Worm (Caenorhabditis elegans): ENCODE data around the gene F16H6.3.

DNA sequence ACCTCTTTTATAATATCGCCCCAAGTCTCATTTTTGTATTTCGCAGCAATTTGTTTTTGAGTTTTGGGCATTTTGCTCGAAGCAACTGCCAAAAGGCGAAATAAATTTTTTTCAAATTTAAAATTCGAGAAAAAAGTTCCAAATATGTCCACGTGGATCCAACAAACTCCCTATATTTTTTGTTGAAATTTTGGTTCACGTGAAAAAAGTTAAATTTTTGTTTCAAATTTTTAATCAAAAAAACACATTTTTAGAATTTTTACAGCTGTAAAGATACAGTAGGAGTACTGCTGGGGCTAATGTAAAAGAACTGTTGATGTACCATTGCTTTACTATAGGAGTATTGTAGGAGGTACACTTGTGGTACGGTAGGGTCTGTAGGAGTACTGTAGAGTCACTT is 27.9 kb upstream of the F16H6.3 start, which contains the start of gene C14A6.6:
- no peak for TF ChIP-seq ama-1 (optimal IDR thresholded peaks at IDR 0.05)
- TF ChIP-seq nhr-6 (tag; optimal IDR thresholded peaks at IDR 0.05) = no peak
- no peak for TF ChIP-seq zag-1 (tag; optimal IDR thresholded peaks at IDR 0.05)
- TF ChIP-seq lin-39 (tag; optimal IDR thresholded peaks at IDR 0.05) = no peak
- TF ChIP-seq mab-5 (tag; optimal IDR thresholded peaks at IDR 0.05) = no peak
